Fruit fly (Drosophila melanogaster) whole organism, pupa: ENCODE results near the gene Rsbp15.

Source experiments
- CG10348 ChIP-seq: fragments of 200-800 bp; sonication (Bioruptor generic); IDR thresholded peaks from 2 replicates; pipeline ENCODE4 v1.3.6; 2022; ENCODE audit warnings: missing biosample characterization, missing genetic modification characterization
- CG12605 ChIP-seq: fragments of 200-800 bp; sonication (Bioruptor generic); IDR thresholded peaks from 2 replicates; pipeline ENCODE4 v1.3.6; 2022; ENCODE audit warnings: missing biosample characterization, missing genetic modification characterization
- CG13204 ChIP-seq: fragments of 200-800 bp; sonication (Bioruptor generic); optimal IDR thresholded peaks from 2 replicates; lab custom pipeline; 2018; ENCODE audit warnings: missing biosample characterization, mild to moderate bottlenecking, missing genetic modification characterization, moderate library complexity
- CG14655 ChIP-seq: fragments of 200-800 bp; sonication (Bioruptor generic); optimal IDR thresholded peaks from 3 replicates; lab custom pipeline; 2017; ENCODE audit warnings: mild to moderate bottlenecking, missing biosample characterization, missing genetic modification reagents, missing genetic modification characterization
- CG15710 ChIP-seq: fragments of 200-800 bp; sonication (Bioruptor generic); optimal IDR thresholded peaks from 2 replicates; lab custom pipeline; 2018; ENCODE audit warnings: missing biosample characterization, mild to moderate bottlenecking, missing genetic modification characterization, moderate library complexity
- CG17806 ChIP-seq: fragments of 200-800 bp; sonication (Bioruptor generic); optimal IDR thresholded peaks from 2 replicates; lab custom pipeline; 2018; ENCODE audit warnings: missing biosample characterization, mild to moderate bottlenecking, missing genetic modification characterization, moderate library complexity
- CG32121 ChIP-seq: fragments of 200-800 bp; sonication (Bioruptor generic); IDR thresholded peaks from 2 replicates; pipeline ENCODE4 v1.3.6; 2022; ENCODE audit warnings: missing biosample characterization, missing genetic modification characterization
- CG34367 ChIP-seq: fragments of 200-800 bp; sonication (Bioruptor generic); optimal IDR thresholded peaks from 2 replicates; lab custom pipeline; 2018; ENCODE audit warnings: missing biosample characterization, mild to moderate bottlenecking, missing genetic modification characterization
- CG4496 ChIP-seq: fragments of 200-800 bp; sonication (Bioruptor generic); IDR thresholded peaks from 3 replicates; pipeline ENCODE4 v1.3.6; 2022; ENCODE audit warnings: missing biosample characterization, missing genetic modification characterization
- CG8159 ChIP-seq: fragments of 200-800 bp; sonication (Bioruptor generic); optimal IDR thresholded peaks from 3 replicates; lab custom pipeline; 2018; ENCODE audit warnings: missing biosample characterization, mild to moderate bottlenecking, missing genetic modification characterization, moderate library complexity
- CG8301 ChIP-seq: fragments of 200-800 bp; sonication (Bioruptor generic); optimal IDR thresholded peaks from 2 replicates; lab custom pipeline; 2018; ENCODE audit warnings: missing biosample characterization, mild to moderate bottlenecking, missing genetic modification characterization
- CG9948 ChIP-seq: fragments of 200-800 bp; sonication (Bioruptor generic); optimal IDR thresholded peaks from 2 replicates; lab custom pipeline; 2018; ENCODE audit warnings: missing biosample characterization, mild to moderate bottlenecking, missing genetic modification characterization, moderate library complexity
- D1 ChIP-seq: fragments of 200-800 bp; sonication (Bioruptor generic); optimal IDR thresholded peaks from 2 replicates; lab custom pipeline; 2018; ENCODE audit warnings: missing biosample characterization, mild to moderate bottlenecking, missing genetic modification characterization, moderate library complexity
- EcR ChIP-seq: fragments of 200-800 bp; sonication (Bioruptor generic); optimal IDR thresholded peaks from 3 replicates; lab custom pipeline; 2019; ENCODE audit warnings: missing biosample characterization, missing genetic modification characterization, mild to moderate bottlenecking, moderate library complexity, missing genetic modification reagents
- Ets98B ChIP-seq: fragments of 200-800 bp; sonication (Bioruptor generic); IDR thresholded peaks from 2 replicates; pipeline ENCODE4 v1.3.6; 2022; ENCODE audit warnings: missing biosample characterization, missing genetic modification characterization
- Pif1A ChIP-seq: fragments of 200-800 bp; sonication (Bioruptor generic); optimal IDR thresholded peaks from 3 replicates; lab custom pipeline; 2016; ENCODE audit warnings: missing biosample characterization, missing genetic modification characterization
- Pif1B ChIP-seq: fragments of 200-800 bp; sonication (Bioruptor generic); optimal IDR thresholded peaks from 3 replicates; lab custom pipeline; 2016; ENCODE audit warnings: missing biosample characterization, missing genetic modification characterization
- Snoo ChIP-seq: fragments of 200-800 bp; sonication (Bioruptor generic); optimal IDR thresholded peaks from 3 replicates; lab custom pipeline; 2017; ENCODE audit warnings: missing biosample characterization, mild to moderate bottlenecking, missing genetic modification characterization, inconsistent platforms
- fd96Ca ChIP-seq: fragments of 200-800 bp; sonication (Bioruptor generic); IDR thresholded peaks from 3 replicates; pipeline ENCODE4 v1.3.6; 2022; ENCODE audit warnings: missing biosample characterization, missing genetic modification characterization
- gl ChIP-seq: fragments of 200-800 bp; sonication (Bioruptor generic); optimal IDR thresholded peaks from 2 replicates; lab custom pipeline; 2018; ENCODE audit warnings: missing biosample characterization, mild to moderate bottlenecking, missing genetic modification characterization
- rn ChIP-seq: fragments of 200-800 bp; sonication (Bioruptor generic); IDR thresholded peaks from 2 replicates; pipeline ENCODE4 v1.3.6; 2022; ENCODE audit warnings: missing biosample characterization, missing genetic modification characterization

Gene Rsbp15

DNA sequence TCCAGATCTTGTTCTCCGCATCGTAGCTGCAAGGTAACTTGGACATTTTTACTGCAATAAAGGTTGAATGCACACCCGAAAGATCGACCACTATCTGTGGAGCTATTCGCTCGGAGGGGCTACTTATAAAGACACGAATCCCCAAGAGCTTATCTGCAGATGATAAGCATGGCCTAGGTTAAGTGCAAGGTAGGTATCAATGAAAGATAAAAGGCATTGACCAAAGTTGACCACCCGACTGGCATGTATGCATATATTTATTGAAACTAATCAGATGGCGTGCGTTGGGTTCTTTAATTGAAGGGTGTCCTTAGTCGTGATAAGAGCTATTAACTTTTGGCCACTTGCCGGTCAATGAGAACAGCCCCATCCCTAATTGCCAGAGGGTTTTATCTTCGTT lies 11.9 kb upstream of the Rsbp15 start, which contains the start of gene CG4830:
Gene CG4830 (minus strand): TSS at position 101 of the 400 bp plus-strand sequence.
- TF ChIP-seq fd96Ca: no peak
- no peak for TF ChIP-seq Pif1A (GFP tag; lab: Kevin White, UChicago)
- TF ChIP-seq CG12605: no peak
- no peak for TF ChIP-seq CG14655 (GFP tag; lab: Kevin White, UChicago)
- no peak for TF ChIP-seq CG17806 (tag; lab: Kevin White, UChicago)
- TF ChIP-seq CG10348 (GFP tag; lab: Robert Waterston, UW): no peak
- no peak for TF ChIP-seq CG4496 (GFP tag; lab: Robert Waterston, UW)
- TF ChIP-seq Ets98B (GFP tag; lab: Robert Waterston, UW): no peak
- TF ChIP-seq CG32121 (GFP tag; lab: Robert Waterston, UW): no peak
- TF ChIP-seq D1 (tag; lab: Kevin White, UChicago): no peak
- TF ChIP-seq Snoo (tag; lab: Kevin White, UChicago): no peak
- no peak for TF ChIP-seq EcR
- TF ChIP-seq CG34367: no peak
- TF ChIP-seq CG8301 (tag; lab: Kevin White, UChicago): no peak
- TF ChIP-seq Pif1B: no peak
- no peak for TF ChIP-seq CG9948

DNA sequence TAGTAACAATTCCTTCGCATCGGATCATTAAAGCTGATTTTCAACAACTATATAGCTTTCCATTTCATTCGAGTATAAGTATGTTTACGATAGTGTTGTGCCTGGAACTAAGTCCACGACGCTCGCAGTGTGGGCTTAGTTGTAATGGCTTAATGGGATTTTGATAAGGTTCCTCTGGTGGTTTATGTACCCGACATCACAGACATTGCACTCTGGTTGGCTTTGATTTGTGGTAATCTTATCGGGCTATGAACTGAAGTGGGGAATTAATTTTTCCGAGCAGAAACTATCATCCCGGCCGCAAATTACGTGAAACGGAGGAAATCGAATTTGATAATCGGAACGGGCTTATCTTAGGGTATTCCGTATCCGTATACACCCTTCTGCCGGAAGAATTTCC lies 10.6 kb upstream of the Rsbp15 start:
- TF ChIP-seq gl (tag; lab: Kevin White, UChicago): no peak
- TF ChIP-seq CG9948: no peak
- no peak for TF ChIP-seq Pif1B
- TF ChIP-seq CG17806 (tag; lab: Kevin White, UChicago): no peak
- TF ChIP-seq CG8159: no peak
- no peak for TF ChIP-seq fd96Ca
- TF ChIP-seq CG8301 (tag; lab: Kevin White, UChicago): no peak
- no peak for TF ChIP-seq CG32121 (GFP tag; lab: Robert Waterston, UW)
- TF ChIP-seq EcR: no peak
- no peak for TF ChIP-seq Snoo (tag; lab: Kevin White, UChicago)
- TF ChIP-seq CG13204: no peak
- TF ChIP-seq CG4496 (GFP tag; lab: Robert Waterston, UW): no peak
- TF ChIP-seq Pif1A (GFP tag; lab: Kevin White, UChicago): no peak
- no peak for TF ChIP-seq CG12605
- TF ChIP-seq rn (GFP tag; lab: Robert Waterston, UW): no peak

dm6 chr3R:12214201-12214600 lies 8.0 kb upstream of the Rsbp15 start, which contains the start of gene CG14742:
TSS of gene CG14742 (plus strand) at chr3R:12214501.
- TF ChIP-seq EcR: no peak
- no peak for TF ChIP-seq Pif1A (GFP tag; lab: Kevin White, UChicago)
- TF ChIP-seq CG32121 (GFP tag; lab: Robert Waterston, UW): no peak
- no peak for TF ChIP-seq D1 (tag; lab: Kevin White, UChicago)
- TF ChIP-seq CG10348 (GFP tag; lab: Robert Waterston, UW): no peak
- TF ChIP-seq Ets98B (GFP tag; lab: Robert Waterston, UW): no peak
- TF ChIP-seq CG12605: no peak
- TF ChIP-seq CG34367: no peak
- TF ChIP-seq CG14655 (GFP tag; lab: Kevin White, UChicago): no peak
- TF ChIP-seq CG15710 (tag; lab: Kevin White, UChicago): no peak
- no peak for TF ChIP-seq CG13204
- no peak for TF ChIP-seq gl (tag; lab: Kevin White, UChicago)
- TF ChIP-seq Pif1B: no peak
- TF ChIP-seq, all 21 proteins: peak for 0

DNA sequence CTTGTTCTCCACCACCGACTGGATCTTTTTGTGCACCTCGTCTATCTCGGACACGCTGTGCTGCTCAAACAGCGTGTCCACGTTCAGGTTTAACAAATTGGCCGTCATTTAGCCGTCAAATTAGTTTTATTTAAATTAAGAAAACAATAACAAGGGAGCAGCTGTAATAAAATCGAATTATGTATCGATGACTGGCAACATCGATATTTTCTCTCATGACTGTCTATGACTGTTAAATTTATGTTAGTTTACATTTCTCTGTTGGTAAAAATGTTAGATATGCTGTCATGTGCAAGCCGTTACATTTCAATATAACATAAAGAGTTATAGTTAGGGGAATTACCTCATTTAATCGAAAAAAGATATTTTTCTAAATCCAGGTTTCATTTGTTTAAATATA lies 2.7 kb upstream of the Rsbp15 start, which contains the start of gene Cog1:
Gene Cog1 (minus strand): TSS at position 190 of the 400 bp plus-strand sequence.
- TF ChIP-seq D1 (tag; lab: Kevin White, UChicago): no peak
- no peak for TF ChIP-seq Ets98B (GFP tag; lab: Robert Waterston, UW)
- TF ChIP-seq CG34367: no peak
- TF ChIP-seq CG13204: no peak
- no peak for TF ChIP-seq CG10348 (GFP tag; lab: Robert Waterston, UW)
- no peak for TF ChIP-seq rn (GFP tag; lab: Robert Waterston, UW)
- no peak for TF ChIP-seq Pif1B
- TF ChIP-seq CG9948: no peak
- TF ChIP-seq CG4496 (GFP tag; lab: Robert Waterston, UW): no peak
- no peak for TF ChIP-seq Snoo (tag; lab: Kevin White, UChicago)
- no peak for TF ChIP-seq CG15710 (tag; lab: Kevin White, UChicago)
- TF ChIP-seq CG12605: no peak

DNA sequence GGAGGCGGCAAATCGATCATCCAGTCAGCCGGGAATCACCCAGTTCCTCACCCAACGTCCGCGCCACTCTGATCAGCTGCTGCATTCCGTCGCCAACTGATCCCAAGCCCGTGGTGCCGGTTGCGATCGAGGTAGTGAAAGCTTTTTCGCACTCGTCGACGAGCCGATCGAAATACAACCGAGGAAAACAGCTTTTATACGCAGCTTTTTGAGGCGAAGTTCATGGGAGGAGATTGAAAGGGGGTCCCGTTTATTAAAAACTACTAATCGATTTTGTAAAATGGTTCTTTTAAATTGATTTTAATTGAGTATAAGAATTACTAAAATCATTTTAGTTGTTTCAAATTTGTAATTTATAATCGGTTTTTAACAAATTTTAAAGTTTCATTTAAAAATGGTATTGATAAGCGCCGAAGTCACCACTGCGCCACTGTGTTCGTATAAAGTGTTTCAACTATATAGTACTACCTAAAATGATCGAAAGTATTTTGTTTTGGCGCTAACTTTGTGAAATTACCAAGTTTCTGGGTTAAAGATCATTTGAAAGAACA lies 746 bp upstream of the Rsbp15 start, which contains the start of gene CG4860:
Gene CG4860 (minus strand): TSS at position 99 of the 551 bp plus-strand sequence.
- TF ChIP-seq fd96Ca (peak; percentile 86), CG14655 (GFP tag; lab: Kevin White, UChicago) (peak; percentile 82), Pif1A (GFP tag; lab: Kevin White, UChicago) (peak; percentile 91), rn (GFP tag; lab: Robert Waterston, UW) (peak; percentile 63), CG9948 (peak; percentile 75), Snoo (tag; lab: Kevin White, UChicago) (no peak), D1 (tag; lab: Kevin White, UChicago) (peak; percentile 19), CG12605 (peak; percentile 88), CG34367 (peak; percentile 70), CG10348 (GFP tag; lab: Robert Waterston, UW) (0 out of 2 replicates have a peak, but pooled peaks have one; percentile 48), CG32121 (GFP tag; lab: Robert Waterston, UW) (peak; percentile 94), CG15710 (tag; lab: Kevin White, UChicago) (peak; percentile 74), CG17806 (tag; lab: Kevin White, UChicago) (peak; percentile 81), CG8301 (tag; lab: Kevin White, UChicago) (peak; percentile 83), EcR (no peak), CG8159 (peak; percentile 80), gl (tag; lab: Kevin White, UChicago) (peak; percentile 24), CG13204 (no peak), Ets98B (GFP tag; lab: Robert Waterston, UW) (peak; percentile 93), CG4496 (GFP tag; lab: Robert Waterston, UW) (peak; percentile 91), Pif1B (peak; percentile 80)
